Fruit fly (Drosophila melanogaster): ENCODE data around the gene fd3F.

Gene fd3F

DNA sequence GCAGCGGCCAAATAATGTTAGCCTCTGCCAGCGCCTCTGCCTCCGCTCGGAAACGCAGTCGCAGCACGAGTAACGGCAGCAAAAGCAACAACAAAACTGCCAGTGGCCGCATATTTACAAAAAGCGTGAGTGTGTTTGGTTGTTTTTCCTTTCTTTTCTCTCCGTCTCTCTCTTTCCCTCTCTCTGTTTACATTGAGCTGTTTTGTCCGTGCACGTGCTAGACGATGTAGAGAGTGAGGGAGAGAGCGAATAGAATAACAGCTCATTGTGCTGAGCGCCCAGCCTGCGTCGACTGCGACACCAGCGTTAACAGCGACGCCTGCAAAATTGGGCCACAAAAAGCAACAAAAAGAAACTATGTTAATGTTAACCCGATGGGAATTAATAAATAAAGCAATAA is 24.9 kb upstream of the fd3F start (continued):
- TF ChIP-seq sc (optimal IDR thresholded peaks at IDR 0.05), result no peak
- peak; percentile 52 for TF ChIP-seq sc (GFP tag; optimal IDR thresholded peaks at IDR 0.05)
- peak; percentile 49 for TF ChIP-seq zf30C (GFP tag; optimal IDR thresholded peaks at IDR 0.05)
- peak; percentile 50 for TF ChIP-seq CG12299 (tag; optimal IDR thresholded peaks at IDR 0.05)
- TF ChIP-seq CG2120 (GFP tag; optimal IDR thresholded peaks at IDR 0.05), result peak; percentile 3
- 0 out of 2 replicates have a peak, but pooled peaks have one; percentile 42 for TF ChIP-seq bowl (GFP tag; IDR thresholded peaks at IDR 0.05)
- peak; percentile 28 for TF ChIP-seq trem (tag; optimal IDR thresholded peaks at IDR 0.05)
- TF ChIP-seq CG8944 (GFP tag; optimal IDR thresholded peaks at IDR 0.05), result no peak
- no peak for TF ChIP-seq CG16813 (GFP tag; IDR thresholded peaks at IDR 0.05; ENCODE audit: partially characterized antibody)
- TF ChIP-seq CG7357 (GFP tag; IDR thresholded peaks at IDR 0.05), result no peak
- peak; percentile 96 for TF ChIP-seq kni (GFP tag; optimal IDR thresholded peaks at IDR 0.05)
- TF ChIP-seq Meics (GFP tag; optimal IDR thresholded peaks at IDR 0.05), result peak; percentile 65
- TF ChIP-seq dati (GFP tag; IDR thresholded peaks at IDR 0.05), result no peak
- TF ChIP-seq grau (tag; optimal IDR thresholded peaks at IDR 0.05), result peak; percentile 20
- peak; percentile 90 for TF ChIP-seq CG7987 (GFP tag; optimal IDR thresholded peaks at IDR 0.05)
- TF ChIP-seq sna (GFP tag; IDR thresholded peaks at IDR 0.05; ENCODE audit: partially characterized antibody), result no peak
- TF ChIP-seq ash1 (GFP tag; optimal IDR thresholded peaks at IDR 0.05), result peak; percentile 42
- peak; percentile 11 for TF ChIP-seq Hr3 (GFP tag; optimal IDR thresholded peaks at IDR 0.05)
- no peak for TF ChIP-seq eve (GFP tag; optimal IDR thresholded peaks at IDR 0.05)
- 0 out of 4 replicates have a peak, but pooled peaks have one; percentile 24 for TF ChIP-seq Dll (GFP tag; IDR thresholded peaks at IDR 0.05; ENCODE audit: partially characterized antibody)
- peak; percentile 46 for TF ChIP-seq CG17829 (tag; optimal IDR thresholded peaks at IDR 0.05)
- TF ChIP-seq Hsf (GFP tag; optimal IDR thresholded peaks at IDR 0.05), result no peak
- TF ChIP-seq sr (GFP tag; IDR thresholded peaks at IDR 0.05), result 0 out of 3 replicates have a peak, but pooled peaks have one; percentile 17
- TF ChIP-seq pho (GFP tag; optimal IDR thresholded peaks at IDR 0.05), result peak; percentile 31
- TF ChIP-seq hbn (GFP tag; IDR thresholded peaks at IDR 0.05; ENCODE audit: partially characterized antibody), result no peak
- TF ChIP-seq CG11456 (GFP tag; IDR thresholded peaks at IDR 0.05), result no peak
- TF ChIP-seq D (optimal IDR thresholded peaks at IDR 0.05), result no peak
- TF ChIP-seq D (GFP tag; optimal IDR thresholded peaks at IDR 0.05), result peak; percentile 61
- TF ChIP-seq CG17612 (GFP tag; IDR thresholded peaks at IDR 0.05), result no peak
- no peak for TF ChIP-seq klu (GFP tag; IDR thresholded peaks at IDR 0.05)
- TF ChIP-seq Awh (GFP tag; IDR thresholded peaks at IDR 0.05), result peak; percentile 70
- TF ChIP-seq MBD-R2 (GFP tag; IDR thresholded peaks at IDR 0.05), result no peak
- no peak for TF ChIP-seq CG30020 (tag; optimal IDR thresholded peaks at IDR 0.05)
- TF ChIP-seq CG2889 (GFP tag; IDR thresholded peaks at IDR 0.05), result no peak
- peak; percentile 95 for TF ChIP-seq HLHmδ (GFP tag; optimal IDR thresholded peaks at IDR 0.05)
- TF ChIP-seq CG9609 (GFP tag; optimal IDR thresholded peaks at IDR 0.05), result peak; percentile 37
- TF ChIP-seq Hey (tag; optimal IDR thresholded peaks at IDR 0.05), result peak; percentile 78
- TF ChIP-seq CG12659 (GFP tag; optimal IDR thresholded peaks at IDR 0.05), result no peak
- TF ChIP-seq ind (GFP tag; optimal IDR thresholded peaks at IDR 0.05), result no peak
- TF ChIP-seq pan (optimal IDR thresholded peaks at IDR 0.05), result no peak
- peak in 1 of 2 experiments; percentile 36 for TF ChIP-seq pan (GFP tag; optimal IDR thresholded peaks at IDR 0.05 in 1 of 2, IDR thresholded peaks at IDR 0.05 in 1 of 2)
- TF ChIP-seq p53 (GFP tag; optimal IDR thresholded peaks at IDR 0.05), result peak; percentile 59
- no peak for TF ChIP-seq seq (GFP tag; IDR thresholded peaks at IDR 0.05)
- no peak for TF ChIP-seq Xbp1 (GFP tag; optimal IDR thresholded peaks at IDR 0.05)
- TF ChIP-seq CkIIα-i1 (GFP tag; IDR thresholded peaks at IDR 0.05), result no peak
- peak; percentile 83 for TF ChIP-seq vvl (GFP tag; IDR thresholded peaks at IDR 0.05)
- TF ChIP-seq odd (GFP tag; optimal IDR thresholded peaks at IDR 0.05), result peak; percentile 65
- no peak for TF ChIP-seq vfl (GFP tag; optimal IDR thresholded peaks at IDR 0.05)
- peak; percentile 29 for TF ChIP-seq chn (GFP tag; optimal IDR thresholded peaks at IDR 0.05)
- peak; percentile 43 for TF ChIP-seq her (GFP tag; optimal IDR thresholded peaks at IDR 0.05)
- TF ChIP-seq Fer3 (tag; optimal IDR thresholded peaks at IDR 0.05), result peak; percentile 41
- TF ChIP-seq az2 (GFP tag; optimal IDR thresholded peaks at IDR 0.05), result no peak
- TF ChIP-seq Lpt (GFP tag; optimal IDR thresholded peaks at IDR 0.05), result no peak

All from whole organism, embryonic.